Fruit fly (Drosophila melanogaster) whole organism, embryonic: ENCODE results near the gene unc-4.
A peak's percentile ranks its signal among the peaks of the same experiment; 100 is the strongest.

Experiments
- Adf1 ChIP-seq: fragments of 200-800 bp; sonication (Bioruptor generic); IDR thresholded peaks from 2 replicates; pipeline ENCODE4 v1.3.6; 2022; ENCODE audit warnings: missing biosample characterization, missing genetic modification characterization
- Aef1 ChIP-seq: fragments of 200-800 bp; sonication (Bioruptor generic); IDR thresholded peaks from 3 replicates; pipeline ENCODE4 v1.3.6; 2022; ENCODE audit warnings: missing biosample characterization, missing genetic modification characterization
- Antp ChIP-seq: fragments of 200-800 bp; sonication (Bioruptor generic); optimal IDR thresholded peaks from 3 replicates; lab custom pipeline; 2016; ENCODE audit warnings: missing biosample characterization, missing genetic modification characterization
- CG10274 ChIP-seq: fragments of 200-800 bp; sonication (Bioruptor generic); optimal IDR thresholded peaks from 3 replicates; lab custom pipeline; 2017; ENCODE audit warnings: missing biosample characterization, mild to moderate bottlenecking, missing genetic modification characterization
- CG10321 ChIP-seq: fragments of 200-800 bp; sonication (Bioruptor generic); IDR thresholded peaks from 2 replicates; pipeline ENCODE4 v1.3.6; 2022; ENCODE audit warnings: missing biosample characterization, missing genetic modification characterization
- CG10543 ChIP-seq: fragments of 200-800 bp; sonication (Bioruptor generic); optimal IDR thresholded peaks from 3 replicates; lab custom pipeline; 2017; ENCODE audit warnings: missing biosample characterization, mild to moderate bottlenecking, missing genetic modification characterization, moderate library complexity
- CG12236 ChIP-seq: fragments of 200-800 bp; sonication (Bioruptor generic); optimal IDR thresholded peaks from 2 replicates; lab custom pipeline; 2016; ENCODE audit warnings: missing biosample characterization, missing genetic modification characterization
- CG13123 ChIP-seq: fragments of 200-800 bp; sonication (Bioruptor generic); optimal IDR thresholded peaks from 2 replicates; lab custom pipeline; 2016; ENCODE audit warnings: missing biosample characterization, missing genetic modification characterization
- CG15514 ChIP-seq: fragments of 200-800 bp; sonication (Bioruptor generic); optimal IDR thresholded peaks from 3 replicates; lab custom pipeline; 2017; ENCODE audit warnings: missing biosample characterization, missing genetic modification characterization, mild to moderate bottlenecking, moderate library complexity, missing genetic modification reagents
- CG16813 ChIP-seq: fragments of 200-800 bp; sonication (Bioruptor generic); IDR thresholded peaks from 3 replicates; pipeline ENCODE4 v1.3.6; 2022; ENCODE audit warnings: missing biosample characterization, missing genetic modification characterization; ENCODE audit not compliant: partially characterized antibody
- CG17186 ChIP-seq: fragments of 200-800 bp; sonication (Bioruptor generic); optimal IDR thresholded peaks from 3 replicates; lab custom pipeline; 2017; ENCODE audit warnings: missing biosample characterization, missing genetic modification reagents, missing genetic modification characterization
- CG2116 ChIP-seq: fragments of 200-800 bp; sonication (Bioruptor generic); optimal IDR thresholded peaks from 3 replicates; lab custom pipeline; 2018; ENCODE audit warnings: missing biosample characterization, mild to moderate bottlenecking, missing genetic modification characterization
- CG2199 ChIP-seq: fragments of 200-800 bp; sonication (Bioruptor generic); IDR thresholded peaks from 3 replicates; pipeline ENCODE4 v1.3.6; 2022; ENCODE audit warnings: missing biosample characterization, missing genetic modification characterization
- CG3407 ChIP-seq: fragments of 200-800 bp; sonication (Bioruptor generic); optimal IDR thresholded peaks from 2 replicates; lab custom pipeline; 2018; ENCODE audit warnings: missing biosample characterization, mild to moderate bottlenecking, missing genetic modification characterization
- CG3995 ChIP-seq: fragments of 200-800 bp; sonication (Bioruptor generic); optimal IDR thresholded peaks from 3 replicates; lab custom pipeline; 2016; ENCODE audit warnings: missing biosample characterization, missing genetic modification characterization
- CG5180 ChIP-seq: fragments of 200-800 bp; sonication (Bioruptor generic); optimal IDR thresholded peaks from 3 replicates; lab custom pipeline; 2017; ENCODE audit warnings: missing biosample characterization, missing genetic modification characterization, mild to moderate bottlenecking, moderate library complexity, missing genetic modification reagents
- CG7963 ChIP-seq: fragments of 200-800 bp; sonication (Bioruptor generic); IDR thresholded peaks from 3 replicates; pipeline ENCODE4 v1.3.6; 2022; ENCODE audit warnings: missing biosample characterization, missing genetic modification characterization; ENCODE audit not compliant: partially characterized antibody
- CkIIα-i1 ChIP-seq: fragments of 200-800 bp; sonication (Bioruptor generic); IDR thresholded peaks from 2 replicates; pipeline ENCODE4 v1.3.6; 2022; ENCODE audit warnings: missing biosample characterization, missing genetic modification characterization
- E2f2 ChIP-seq: fragments of 200-800 bp; sonication (Bioruptor generic); IDR thresholded peaks from 2 replicates; pipeline ENCODE4 v1.3.6; 2022; ENCODE audit warnings: missing biosample characterization, missing genetic modification characterization
- Hmx ChIP-seq: fragments of 200-800 bp; sonication (Bioruptor generic); optimal IDR thresholded peaks from 2 replicates; lab custom pipeline; 2016; ENCODE audit warnings: missing biosample characterization, missing genetic modification characterization
- NC2α ChIP-seq: fragments of 200-800 bp; sonication (Bioruptor generic); optimal IDR thresholded peaks from 2 replicates; lab custom pipeline; 2016; ENCODE audit warnings: missing biosample characterization, missing genetic modification characterization
- NK7.1 ChIP-seq: fragments of 200-800 bp; sonication (Bioruptor generic); optimal IDR thresholded peaks from 3 replicates; lab custom pipeline; 2016; ENCODE audit warnings: missing biosample characterization, missing genetic modification characterization
- Oaz ChIP-seq: fragments of 200-800 bp; sonication (Bioruptor generic); IDR thresholded peaks from 2 replicates; pipeline ENCODE4 v1.3.6; 2022; ENCODE audit warnings: missing biosample characterization, missing genetic modification characterization
- Optix ChIP-seq: fragments of 200-800 bp; sonication (Bioruptor generic); IDR thresholded peaks from 3 replicates; pipeline ENCODE4 v1.3.6; 2022; ENCODE audit warnings: missing biosample characterization, missing genetic modification characterization
- Spps ChIP-seq: fragments of 200-800 bp; sonication (Bioruptor generic); optimal IDR thresholded peaks from 2 replicates; lab custom pipeline; 2018; ENCODE audit warnings: missing biosample characterization, mild to moderate bottlenecking, missing genetic modification characterization
- Xbp1 ChIP-seq: fragments of 200-800 bp; sonication (Bioruptor generic); optimal IDR thresholded peaks from 3 replicates; lab custom pipeline; 2016; ENCODE audit warnings: missing biosample characterization, mild to moderate bottlenecking, missing genetic modification characterization
- bowl ChIP-seq: fragments of 200-800 bp; sonication (Bioruptor generic); IDR thresholded peaks from 2 replicates; pipeline ENCODE4 v1.3.6; 2022; ENCODE audit warnings: missing biosample characterization, missing genetic modification characterization
- btn ChIP-seq: fragments of 200-800 bp; sonication (Bioruptor generic); optimal IDR thresholded peaks from 2 replicates; lab custom pipeline; 2016; ENCODE audit warnings: missing biosample characterization, missing genetic modification characterization
- chm ChIP-seq: fragments of 200-800 bp; sonication (Bioruptor generic); IDR thresholded peaks from 2 replicates; pipeline ENCODE4 v1.3.6; 2022; ENCODE audit warnings: missing biosample characterization, missing genetic modification characterization
- corto ChIP-seq: fragments of 200-800 bp; sonication (Bioruptor generic); optimal IDR thresholded peaks from 2 replicates; lab custom pipeline; 2016; ENCODE audit warnings: missing biosample characterization, mild to moderate bottlenecking, missing genetic modification characterization, moderate library complexity
- danr ChIP-seq: fragments of 200-800 bp; sonication (Bioruptor generic); IDR thresholded peaks from 2 replicates; pipeline ENCODE4 v1.3.6; 2022; ENCODE audit warnings: missing biosample characterization, missing genetic modification characterization
- emc ChIP-seq: fragments of 200-800 bp; sonication (Bioruptor generic); optimal IDR thresholded peaks from 2 replicates; lab custom pipeline; 2016; ENCODE audit warnings: missing biosample characterization, missing genetic modification characterization
- fd64A ChIP-seq: fragments of 200-800 bp; sonication (Bioruptor generic); optimal IDR thresholded peaks from 3 replicates; lab custom pipeline; 2018; ENCODE audit warnings: missing biosample characterization, mild to moderate bottlenecking, missing genetic modification characterization
- gcm2 ChIP-seq: fragments of 200-800 bp; sonication (Bioruptor generic); optimal IDR thresholded peaks from 2 replicates; lab custom pipeline; 2016; ENCODE audit warnings: missing biosample characterization, missing genetic modification characterization
- h ChIP-seq: fragments of >200 bp; optimal IDR thresholded peaks from 2 replicates; lab custom pipeline; 2017
- jumu ChIP-seq: fragments of 200-800 bp; sonication (Bioruptor generic); optimal IDR thresholded peaks from 3 replicates; lab custom pipeline; 2016; ENCODE audit warnings: missing biosample characterization, missing genetic modification characterization
- kni ChIP-seq: fragments of 200-800 bp; sonication (Bioruptor generic); optimal IDR thresholded peaks from 3 replicates; lab custom pipeline; 2017; ENCODE audit warnings: mild to moderate bottlenecking, missing biosample characterization, missing genetic modification reagents, missing genetic modification characterization
- nerfin-1 ChIP-seq: fragments of 200-800 bp; sonication (Bioruptor generic); optimal IDR thresholded peaks from 3 replicates; lab custom pipeline; 2019; ENCODE audit warnings: missing biosample characterization, mild to moderate bottlenecking, missing genetic modification characterization, moderate library complexity
- p53 ChIP-seq: fragments of 200-800 bp; sonication (Bioruptor generic); optimal IDR thresholded peaks from 2 replicates; lab custom pipeline; 2016; ENCODE audit warnings: missing biosample characterization, missing genetic modification characterization
- repo ChIP-seq: fragments of 200-800 bp; sonication (Bioruptor generic); optimal IDR thresholded peaks from 2 replicates; lab custom pipeline; 2016; ENCODE audit warnings: missing biosample characterization, missing genetic modification characterization
- ro ChIP-seq: fragments of 200-800 bp; sonication (Bioruptor generic); IDR thresholded peaks from 2 replicates; pipeline ENCODE4 v1.3.6; 2022; ENCODE audit warnings: missing biosample characterization, missing genetic modification characterization
- run ChIP-seq: fragments of 200-800 bp; sonication (Bioruptor generic); optimal IDR thresholded peaks from 3 replicates; lab custom pipeline; 2018; ENCODE audit warnings: missing biosample characterization, mild to moderate bottlenecking, missing genetic modification characterization
- sim ChIP-seq: fragments of 200-800 bp; sonication (Bioruptor generic); IDR thresholded peaks from 2 replicates; pipeline ENCODE4 v1.3.6; 2022; ENCODE audit warnings: missing biosample characterization, missing genetic modification characterization
- sna ChIP-seq: fragments of 200-800 bp; sonication (Bioruptor generic); IDR thresholded peaks from 2 replicates; pipeline ENCODE4 v1.3.6; 2022; ENCODE audit warnings: missing biosample characterization, missing genetic modification characterization; ENCODE audit not compliant: partially characterized antibody
- stc ChIP-seq: fragments of 200-800 bp; sonication (Bioruptor generic); IDR thresholded peaks from 2 replicates; pipeline ENCODE4 v1.3.6; 2022; ENCODE audit warnings: missing biosample characterization, missing genetic modification characterization
- sug ChIP-seq: fragments of 200-800 bp; optimal IDR thresholded peaks from 2 replicates; lab custom pipeline; 2019; ENCODE audit warnings: missing biosample characterization, mild to moderate bottlenecking, missing genetic modification characterization, moderate library complexity
- toy ChIP-seq: fragments of 200-800 bp; sonication (Bioruptor generic); IDR thresholded peaks from 2 replicates; pipeline ENCODE4 v1.3.6; 2022; ENCODE audit warnings: missing biosample characterization, missing genetic modification characterization
- wdn ChIP-seq: fragments of 200-800 bp; sonication (Bioruptor generic); IDR thresholded peaks from 2 replicates; pipeline ENCODE4 v1.3.6; 2022; ENCODE audit warnings: missing biosample characterization, missing genetic modification characterization
- wor ChIP-seq: fragments of 200-800 bp; sonication (Bioruptor generic); IDR thresholded peaks from 2 replicates; pipeline ENCODE4 v1.3.6; 2022; ENCODE audit warnings: missing biosample characterization, missing genetic modification characterization
- zen ChIP-seq: fragments of 200-800 bp; sonication (Bioruptor generic); optimal IDR thresholded peaks from 3 replicates; lab custom pipeline; 2018; ENCODE audit warnings: missing biosample characterization, mild to moderate bottlenecking, missing genetic modification characterization, moderate library complexity
- zf30C ChIP-seq: fragments of 200-800 bp; sonication (Bioruptor generic); optimal IDR thresholded peaks from 3 replicates; lab custom pipeline; 2018; ENCODE audit warnings: missing biosample characterization, mild to moderate bottlenecking, missing genetic modification characterization

The unc-4 gene

dm6 chrX:17737812-17738473 lies 30.4 kb upstream of the unc-4 start (continued):
- TF ChIP-seq repo (GFP tag; lab: Kevin White, UChicago) = no peak
- TF ChIP-seq Hmx (GFP tag; lab: Kevin White, UChicago) = no peak
- no peak for TF ChIP-seq CG13123 (GFP tag; lab: Kevin White, UChicago)
- no peak for TF ChIP-seq wor (GFP tag; lab: Robert Waterston, UW)
- peak; percentile 91 for TF ChIP-seq CG16813 (GFP tag; lab: Robert Waterston, UW)
- TF ChIP-seq h (lab: Kevin White, UChicago) = no peak
- TF ChIP-seq Xbp1 (GFP tag; lab: Kevin White, UChicago) = peak; percentile 48
- peak; percentile 58; the same call in 1 of the 2 replicates for TF ChIP-seq stc (GFP tag; lab: Robert Waterston, UW)
- no peak for TF ChIP-seq kni (GFP tag; lab: Kevin White, UChicago)
- peak; percentile 6 for TF ChIP-seq p53 (GFP tag; lab: Kevin White, UChicago)
- no peak for TF ChIP-seq Oaz (GFP tag; lab: Robert Waterston, UW)
- TF ChIP-seq sim (GFP tag; lab: Robert Waterston, UW) = no peak; the same call in 1 of the 2 replicates
- TF ChIP-seq ro (GFP tag; lab: Robert Waterston, UW) = no peak
- no peak for TF ChIP-seq CG3407
- no peak for TF ChIP-seq NK7.1 (GFP tag; lab: Kevin White, UChicago)
- TF ChIP-seq CG2116 = peak; percentile 89
- no peak for TF ChIP-seq zf30C (GFP tag; lab: Kevin White, UChicago)
- no peak for TF ChIP-seq danr (GFP tag; lab: Robert Waterston, UW)
- TF ChIP-seq corto = no peak
- TF ChIP-seq Aef1 (GFP tag; lab: Robert Waterston, UW) = no peak
- TF ChIP-seq toy (GFP tag; lab: Robert Waterston, UW) = no peak
- no peak for TF ChIP-seq fd64A
- peak; percentile 21 for TF ChIP-seq CG5180 (GFP tag; lab: Kevin White, UChicago)
- TF ChIP-seq CG17186 (GFP tag; lab: Kevin White, UChicago) = peak; percentile 96
- peak; percentile 86 for TF ChIP-seq CG7963
- no peak for TF ChIP-seq Spps (tag; lab: Kevin White, UChicago)
- no peak for TF ChIP-seq btn (GFP tag; lab: Kevin White, UChicago)
- TF ChIP-seq CG10543 (GFP tag; lab: Kevin White, UChicago) = peak; percentile 21
- no peak for TF ChIP-seq NC2α
- peak; percentile 75 for TF ChIP-seq Adf1 (GFP tag; lab: Robert Waterston, UW)
- peak; percentile 93 for TF ChIP-seq sna
- TF ChIP-seq nerfin-1 (tag; lab: Kevin White, UChicago) = no peak
- TF ChIP-seq CG2199 = no peak
- no peak for TF ChIP-seq CG12236 (GFP tag; lab: Kevin White, UChicago)
- TF ChIP-seq sug (tag; lab: Kevin White, UChicago) = peak; percentile 22
- TF ChIP-seq chm (GFP tag; lab: Robert Waterston, UW) = peak; percentile 66
- TF ChIP-seq E2f2 = peak; percentile 67
- TF ChIP-seq CkIIα-i1 (GFP tag; lab: Robert Waterston, UW) = no peak
- no peak for TF ChIP-seq CG3995 (GFP tag; lab: Kevin White, UChicago)
- TF ChIP-seq emc (GFP tag; lab: Kevin White, UChicago) = no peak
- peak; percentile 38 for TF ChIP-seq zen (tag; lab: Kevin White, UChicago)
- TF ChIP-seq CG15514 = peak; percentile 45
- TF ChIP-seq Antp = peak; percentile 53
- TF ChIP-seq wdn (GFP tag; lab: Robert Waterston, UW) = no peak
- TF ChIP-seq jumu (GFP tag; lab: Kevin White, UChicago) = peak; percentile 2
- TF ChIP-seq bowl (GFP tag; lab: Robert Waterston, UW) = no peak
- TF ChIP-seq Optix (GFP tag; lab: Robert Waterston, UW) = peak; percentile 23; the same call in 1 of the 3 replicates
- no peak for TF ChIP-seq CG10321 (GFP tag; lab: Robert Waterston, UW)
- peak; percentile 20 for TF ChIP-seq run (tag; lab: Kevin White, UChicago)
- TF ChIP-seq CG10274 = no peak
- TF ChIP-seq gcm2 (GFP tag; lab: Kevin White, UChicago) = no peak
